Worm (Caenorhabditis elegans): ENCODE data around the gene T26G10.1.

- TF ChIP-seq nhr-129 (tag; optimal IDR thresholded peaks at IDR 0.05) (no peak), ama-1 (optimal IDR thresholded peaks at IDR 0.05) (no peak), lin-13 (GFP tag; optimal IDR thresholded peaks at IDR 0.05) (no peak), fos-1 (tag; optimal IDR thresholded peaks at IDR 0.05) (no peak), nhr-21 (tag; optimal IDR thresholded peaks at IDR 0.05) (no peak), egl-27 (tag; optimal IDR thresholded peaks at IDR 0.05) (no peak), elt-1 (tag; optimal IDR thresholded peaks at IDR 0.05) (no peak), aly-2 (tag; optimal IDR thresholded peaks at IDR 0.05) (no peak), nhr-23 (tag; optimal IDR thresholded peaks at IDR 0.05) (no peak)
Measured at ce11 chrIII:9442846-9443245, 36.4 kb upstream of the T26G10.1 start.
